Worm (Caenorhabditis elegans) whole organism, late embryonic: ENCODE results near the gene R07A4.4.

Source experiments
- C38D4.7 ChIP-seq: fragments of 200-800 bp; sonication (Bioruptor generic); optimal IDR thresholded peaks from 2 replicates; lab custom pipeline; 2018; ENCODE audit warnings: mild to moderate bottlenecking, missing genetic modification characterization, moderate library complexity, missing compliant biosample characterization
- K09A11.1 ChIP-seq: sonication (generic microtip); optimal IDR thresholded peaks from 2 replicates; lab custom pipeline; 2017; ENCODE audit warnings: antibody characterized with exemption, mild to moderate bottlenecking, missing genetic modification characterization, missing compliant biosample characterization; ENCODE audit not compliant: insufficient read depth
- ama-1 ChIP-seq: fragments of 150-350 bp; optimal IDR thresholded peaks from 2 replicates; lab custom pipeline; 2014
- ceh-18 ChIP-seq: sonication (generic microtip); optimal IDR thresholded peaks from 2 replicates; lab custom pipeline; 2016; ENCODE audit warnings: missing genetic modification characterization, missing compliant biosample characterization
- ceh-19 ChIP-seq: fragments of 200-800 bp; sonication (Bioruptor generic); optimal IDR thresholded peaks from 2 replicates; lab custom pipeline; 2018; ENCODE audit warnings: mild to moderate bottlenecking, missing genetic modification characterization, missing compliant biosample characterization
- ceh-22 ChIP-seq: sonication (generic microtip); optimal IDR thresholded peaks from 2 replicates; lab custom pipeline; 2017; ENCODE audit warnings: missing biosample characterization, missing genetic modification characterization
- ceh-24 ChIP-seq: sonication (generic microtip); optimal IDR thresholded peaks from 2 replicates; lab custom pipeline; 2016; ENCODE audit warnings: mild to moderate bottlenecking, missing genetic modification characterization, missing compliant biosample characterization
- ceh-31 ChIP-seq: sonication (generic microtip); optimal IDR thresholded peaks from 2 replicates; lab custom pipeline; 2016; ENCODE audit warnings: missing genetic modification characterization, missing compliant biosample characterization
- ceh-34 ChIP-seq: sonication (generic microtip); optimal IDR thresholded peaks from 2 replicates; lab custom pipeline; 2016; ENCODE audit warnings: mild to moderate bottlenecking, missing genetic modification characterization, missing compliant biosample characterization
- ceh-45 ChIP-seq: fragments of 200-800 bp; sonication (Bioruptor generic); IDR thresholded peaks from 2 replicates; pipeline ENCODE4 v1.3.6; 2022; ENCODE audit warnings: missing genetic modification reagents, missing genetic modification characterization, missing compliant biosample characterization
- ceh-9 ChIP-seq: sonication (generic microtip); optimal IDR thresholded peaks from 2 replicates; lab custom pipeline; 2016; ENCODE audit warnings: mild to moderate bottlenecking, missing genetic modification characterization, inconsistent platforms, missing compliant biosample characterization
- dve-1 ChIP-seq: sonication (generic microtip); optimal IDR thresholded peaks from 2 replicates; lab custom pipeline; 2017; ENCODE audit warnings: antibody characterized with exemption, mild to moderate bottlenecking, missing genetic modification characterization, missing compliant biosample characterization
- elt-2 ChIP-seq: sonication (generic microtip); optimal IDR thresholded peaks from 2 replicates; lab custom pipeline; 2016; ENCODE audit warnings: missing genetic modification reagents, missing genetic modification characterization, missing compliant biosample characterization
- ets-4 ChIP-seq: sonication (generic microtip); optimal IDR thresholded peaks from 2 replicates; lab custom pipeline; 2016; ENCODE audit warnings: missing genetic modification characterization, missing compliant biosample characterization
- fkh-10 ChIP-seq: fragments of 150-350 bp; optimal IDR thresholded peaks from 2 replicates; lab custom pipeline; 2014; ENCODE audit warnings: missing biosample characterization, missing genetic modification reagents, missing genetic modification characterization
- gmeb-2 ChIP-seq: sonication (generic microtip); optimal IDR thresholded peaks from 2 replicates; lab custom pipeline; 2016; ENCODE audit warnings: missing genetic modification characterization, inconsistent platforms, missing compliant biosample characterization
- hlh-13 ChIP-seq: fragments of 200-800 bp; sonication (Bioruptor generic); optimal IDR thresholded peaks from 2 replicates; lab custom pipeline; 2018; ENCODE audit warnings: mild to moderate bottlenecking, missing genetic modification characterization, missing compliant biosample characterization
- hlh-30 ChIP-seq: sonication (generic microtip); optimal IDR thresholded peaks from 2 replicates; lab custom pipeline; 2017; ENCODE audit warnings: antibody characterized with exemption, missing genetic modification characterization, missing compliant biosample characterization; ENCODE audit not compliant: insufficient read depth
- hlh-6 ChIP-seq: sonication (generic microtip); optimal IDR thresholded peaks from 2 replicates; lab custom pipeline; 2016; ENCODE audit warnings: missing genotype, missing genetic modification characterization, missing compliant biosample characterization
- lin-11 ChIP-seq: fragments of 200-800 bp; sonication (Bioruptor generic); optimal IDR thresholded peaks from 2 replicates; lab custom pipeline; 2018; ENCODE audit warnings: mild to moderate bottlenecking, missing genetic modification characterization, missing compliant biosample characterization
- madf-2 ChIP-seq: sonication (generic microtip); optimal IDR thresholded peaks from 2 replicates; lab custom pipeline; 2017; ENCODE audit warnings: missing genetic modification characterization, missing compliant biosample characterization
- nfya-1 ChIP-seq: sonication (generic microtip); optimal IDR thresholded peaks from 2 replicates; lab custom pipeline; 2017; ENCODE audit warnings: missing genetic modification characterization, mild to moderate bottlenecking, missing compliant biosample characterization, antibody characterized with exemption, moderate library complexity
- nhr-232 ChIP-seq: sonication (generic microtip); optimal IDR thresholded peaks from 2 replicates; lab custom pipeline; 2016; ENCODE audit warnings: missing genetic modification characterization, missing compliant biosample characterization
- odd-2 ChIP-seq: sonication (generic microtip); optimal IDR thresholded peaks from 2 replicates; lab custom pipeline; 2017; ENCODE audit warnings: antibody characterized with exemption, mild to moderate bottlenecking, missing genetic modification characterization, missing compliant biosample characterization
- pag-3 ChIP-seq: sonication (generic microtip); optimal IDR thresholded peaks from 2 replicates; lab custom pipeline; 2016; ENCODE audit warnings: missing compliant biosample characterization, missing genetic modification characterization, borderline replicate concordance
- pha-2 ChIP-seq: sonication (generic microtip); optimal IDR thresholded peaks from 2 replicates; lab custom pipeline; 2017; ENCODE audit warnings: mild to moderate bottlenecking, missing genetic modification characterization, missing compliant biosample characterization
- pha-4 ChIP-seq: fragments of 150-350 bp; optimal IDR thresholded peaks from 2 replicates; lab custom pipeline; 2018; ENCODE audit warnings: missing biosample characterization, missing genetic modification reagents, missing genetic modification characterization
- ref-2 ChIP-seq: sonication (generic microtip); optimal IDR thresholded peaks from 2 replicates; lab custom pipeline; 2016; ENCODE audit warnings: missing genetic modification characterization, missing compliant biosample characterization
- sdc-2 ChIP-seq: sonication (generic microtip); optimal IDR thresholded peaks from 2 replicates; lab custom pipeline; 2016; ENCODE audit warnings: missing genotype, missing genetic modification characterization, missing compliant biosample characterization
- sox-4 ChIP-seq: sonication (generic microtip); optimal IDR thresholded peaks from 2 replicates; lab custom pipeline; 2017; ENCODE audit warnings: mild to moderate bottlenecking, missing genetic modification characterization, inconsistent platforms, missing compliant biosample characterization
- tbx-7 ChIP-seq: sonication (generic microtip); optimal IDR thresholded peaks from 2 replicates; lab custom pipeline; 2016; ENCODE audit warnings: missing genotype, missing genetic modification characterization, missing compliant biosample characterization
- ttx-3 ChIP-seq: sonication (generic microtip); optimal IDR thresholded peaks from 2 replicates; lab custom pipeline; 2016; ENCODE audit warnings: missing genetic modification reagents, missing genetic modification characterization, missing compliant biosample characterization
- unc-3 ChIP-seq, 2 experiments: fragments of 200-800 bp in 1 of 2; sonication (Bioruptor generic) in 1 of 2; sonication (generic microtip) in 1 of 2; conservative IDR thresholded peaks in 1 of 2; optimal IDR thresholded peaks in 1 of 2; 2 replicates each; pipeline versions ENCODE4 v1.3.6 to Lab custom; 2016 to 2022; ENCODE audit warnings: missing compliant biosample characterization in 2 of 2, missing genetic modification characterization in 2 of 2, missing genetic modification reagents in 1 of 2
- unc-42 ChIP-seq: sonication (generic microtip); optimal IDR thresholded peaks from 2 replicates; lab custom pipeline; 2016; ENCODE audit warnings: missing genotype, missing genetic modification characterization, missing compliant biosample characterization
- ztf-16 ChIP-seq: sonication (generic microtip); optimal IDR thresholded peaks from 2 replicates; lab custom pipeline; 2017; ENCODE audit warnings: missing genetic modification characterization, missing compliant biosample characterization

Gene R07A4.4

DNA sequence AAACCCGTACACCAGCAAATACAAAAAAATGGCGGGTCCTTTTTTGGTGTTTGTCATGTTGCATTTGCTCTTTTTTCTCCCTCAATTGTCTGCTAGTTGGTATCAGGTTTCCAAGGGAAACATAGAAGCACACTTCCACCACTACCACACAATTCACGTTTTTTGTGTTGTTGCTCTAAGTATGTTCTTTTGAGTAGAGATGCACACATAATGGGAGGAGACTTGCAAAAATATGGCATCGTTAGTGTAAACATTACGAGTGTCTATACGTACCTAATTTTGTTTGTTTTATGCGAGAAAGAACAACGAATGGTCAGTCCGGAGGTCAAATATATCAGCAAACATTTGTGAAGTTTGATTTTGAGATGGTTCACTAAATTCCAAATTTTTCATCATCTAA lies 12.5 kb upstream of the R07A4.4 start:
- TF ChIP-seq nfya-1 (tag; lab: Kevin White, UChicago) (peak; percentile 3), ztf-16 (no peak), pag-3 (no peak), ceh-34 (peak; percentile 84), ets-4 (tag; lab: Kevin White, UChicago) (no peak)

DNA sequence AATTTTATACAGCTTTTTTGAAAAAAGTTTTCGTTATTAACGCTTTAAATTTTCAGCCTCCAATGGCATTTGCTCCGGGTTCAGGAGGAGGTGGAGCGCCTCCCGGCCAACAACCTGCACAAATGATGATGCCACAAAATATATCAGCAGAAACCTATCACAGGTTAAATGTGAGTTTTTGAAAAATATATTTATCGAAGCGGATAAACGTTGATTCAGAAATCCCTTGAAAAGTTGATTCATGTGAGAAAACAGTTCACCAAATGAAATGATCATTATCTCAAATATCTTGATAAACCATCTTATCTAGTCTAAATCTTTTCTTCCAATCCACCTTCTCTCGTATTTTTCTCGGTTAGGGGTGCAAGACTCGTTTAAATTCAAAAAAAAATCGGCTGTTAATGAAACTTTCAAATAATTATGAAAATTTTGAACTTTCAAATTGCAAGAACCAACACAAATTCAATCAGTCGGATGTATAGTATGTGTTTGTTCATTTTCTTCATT lies 11.8 kb upstream of the R07A4.4 start, which contains the start of gene sma-9:
sma-9 (plus strand) TSS at position 51 of the 507 bp plus-strand sequence.
- TF ChIP-seq K09A11.1 (tag; lab: Kevin White, UChicago) (no peak), ama-1 (no peak), sox-4 (tag; lab: Kevin White, UChicago) (no peak), ceh-9 (no peak), ceh-34 (no peak), ceh-22 (no peak), unc-42 (tag; lab: Kevin White, UChicago) (no peak), hlh-6 (no peak), tbx-7 (no peak), ets-4 (tag; lab: Kevin White, UChicago) (no peak), elt-2 (tag; lab: Kevin White, UChicago) (no peak), madf-2 (tag; lab: Kevin White, UChicago) (no peak), ttx-3 (no peak), nfya-1 (tag; lab: Kevin White, UChicago) (no peak)
- TF ChIP-seq, all 69 proteins: peak for 0

DNA sequence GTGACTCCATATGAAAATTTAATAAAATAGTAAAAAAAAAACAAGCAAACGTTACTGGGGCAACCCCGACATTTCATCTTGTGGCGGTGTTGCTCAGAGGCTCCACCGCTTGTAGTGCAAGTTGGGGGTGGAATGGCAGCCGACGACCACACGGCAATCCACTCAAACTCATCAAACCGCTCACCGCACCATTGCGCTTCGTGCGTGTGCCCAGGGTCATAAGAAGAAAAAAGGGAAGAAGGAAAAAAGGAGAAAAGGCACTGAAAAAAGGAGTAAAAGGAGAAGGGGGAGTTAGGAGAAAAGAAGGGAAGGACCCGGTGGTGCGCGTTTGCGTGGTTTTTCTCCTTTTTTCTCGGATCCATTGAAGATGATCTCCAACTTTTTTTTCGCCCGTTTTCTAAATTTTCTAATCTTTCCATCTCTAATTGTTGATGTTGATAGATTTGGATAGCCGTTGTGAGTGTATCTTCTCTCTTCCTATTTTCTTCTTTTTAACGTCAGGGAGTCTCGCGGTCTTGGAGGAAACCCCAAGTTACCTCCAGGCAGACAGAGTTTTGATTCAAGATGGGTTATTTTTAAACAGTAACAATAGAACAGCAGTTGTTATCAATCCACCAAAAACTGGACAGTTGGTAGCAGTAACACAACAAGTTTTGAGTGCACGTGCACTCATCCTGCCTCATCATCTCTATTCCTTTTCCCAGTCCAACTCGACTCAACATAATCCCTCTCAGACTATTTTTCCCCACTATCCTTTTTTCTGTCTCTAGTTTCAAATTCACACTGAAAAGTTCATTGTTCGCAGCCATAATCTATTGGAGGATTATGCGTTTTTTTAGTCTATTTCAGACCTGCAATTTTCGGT lies 11.0 kb upstream of the R07A4.4 start:
- TF ChIP-seq sdc-2 (tag; lab: Kevin White, UChicago) (no peak), ceh-18 (tag; lab: Kevin White, UChicago) (no peak), ceh-9 (no peak), unc-3 (GFP tag; conservative IDR thresholded peaks at IDR 0.05; lab: Robert Waterston, UW) (no peak), unc-3 (tag; optimal IDR thresholded peaks at IDR 0.05; lab: Kevin White, UChicago) (no peak), ceh-22 (no peak), C38D4.7 (no peak), ref-2 (tag; lab: Kevin White, UChicago) (no peak), fkh-10 (GFP tag; lab: Kevin White, UChicago) (no peak), gmeb-2 (no peak), hlh-30 (tag; lab: Kevin White, UChicago) (no peak), hlh-13 (GFP tag; lab: Kevin White, UChicago) (no peak), pha-2 (no peak)

DNA sequence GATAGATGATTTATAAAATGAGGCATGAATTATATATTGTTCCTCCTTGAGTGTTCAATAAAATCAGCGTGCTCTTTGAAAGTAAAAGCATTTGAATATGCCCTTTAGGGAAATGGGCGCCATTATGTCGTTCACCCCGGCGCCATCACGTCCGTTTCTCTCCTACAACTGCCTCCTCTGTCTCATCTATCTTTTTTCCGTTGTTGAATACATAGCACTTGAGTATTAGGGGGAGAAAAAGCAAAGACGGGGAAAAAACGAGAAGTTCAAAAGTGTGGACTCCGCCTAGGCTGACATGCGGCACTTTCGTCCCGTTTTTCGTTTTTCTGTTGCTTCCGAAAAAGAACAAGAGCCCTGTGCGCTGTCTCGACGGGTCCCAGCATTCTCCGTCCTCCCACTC lies 10.2 kb upstream of the R07A4.4 start:
- TF ChIP-seq dve-1 (tag; lab: Kevin White, UChicago) (no peak), ceh-24 (tag; lab: Kevin White, UChicago) (no peak), ceh-18 (tag; lab: Kevin White, UChicago) (no peak), nhr-232 (no peak), ref-2 (tag; lab: Kevin White, UChicago) (no peak), ceh-31 (tag; lab: Kevin White, UChicago) (no peak), ceh-9 (no peak), unc-3 (GFP tag; conservative IDR thresholded peaks at IDR 0.05; lab: Robert Waterston, UW) (no peak), unc-3 (tag; optimal IDR thresholded peaks at IDR 0.05; lab: Kevin White, UChicago) (no peak), ceh-45 (GFP tag; lab: Robert Waterston, UW) (no peak), odd-2 (tag; lab: Kevin White, UChicago) (no peak), pha-4 (no peak), unc-42 (tag; lab: Kevin White, UChicago) (no peak), madf-2 (tag; lab: Kevin White, UChicago) (no peak), ceh-19 (no peak), lin-11 (tag; lab: Kevin White, UChicago) (no peak)
